Worm (Caenorhabditis elegans) whole organism, late embryonic: ENCODE results near the gene C14C6.5.

Experiments used
- ceh-9 ChIP-seq: sonication (generic microtip); optimal IDR thresholded peaks from 2 replicates; lab custom pipeline; 2016; ENCODE audit warnings: mild to moderate bottlenecking, missing genetic modification characterization, inconsistent platforms, missing compliant biosample characterization
- ets-4 ChIP-seq: sonication (generic microtip); optimal IDR thresholded peaks from 2 replicates; lab custom pipeline; 2016; ENCODE audit warnings: missing genetic modification characterization, missing compliant biosample characterization
- lin-11 ChIP-seq: fragments of 200-800 bp; sonication (Bioruptor generic); optimal IDR thresholded peaks from 2 replicates; lab custom pipeline; 2018; ENCODE audit warnings: mild to moderate bottlenecking, missing genetic modification characterization, missing compliant biosample characterization
- unc-55 ChIP-seq: sonication (generic microtip); optimal IDR thresholded peaks from 2 replicates; lab custom pipeline; 2017; ENCODE audit warnings: missing biosample characterization, missing genetic modification reagents, missing genetic modification characterization

ce11 chrV:521517-521916, 14.9 kb upstream of the C14C6.5 start, which contains the start of gene srw-107:
- no peak for TF ChIP-seq ets-4
- TF ChIP-seq lin-11 (tag; lab: Kevin White, UChicago), result no peak
- TF ChIP-seq ceh-9, result no peak
- no peak for TF ChIP-seq unc-55 (GFP tag; lab: Kevin White, UChicago)
